Worm (Caenorhabditis elegans) whole organism, L2 larva: ENCODE data around the gene fipr-14.

Experiments
- C34F6.9 ChIP-seq: fragments of 150-350 bp; optimal IDR thresholded peaks from 2 replicates; lab custom pipeline; 2014; ENCODE audit warnings: missing biosample characterization, missing genetic modification characterization
- F13H6.1 ChIP-seq: sonication (generic microtip); optimal IDR thresholded peaks from 2 replicates; lab custom pipeline; 2016; ENCODE audit warnings: missing genetic modification characterization, missing compliant biosample characterization
- Y55F3AM.14 ChIP-seq: fragments of 200-800 bp; sonication (Bioruptor generic); optimal IDR thresholded peaks from 2 replicates; lab custom pipeline; 2018; ENCODE audit warnings: mild to moderate bottlenecking, missing genetic modification characterization, missing compliant biosample characterization
- ZK546.5 ChIP-seq: sonication (generic microtip); optimal IDR thresholded peaks from 2 replicates; lab custom pipeline; 2017; ENCODE audit warnings: missing biosample characterization, missing genetic modification characterization
- alr-1 ChIP-seq: fragments of 150-350 bp; optimal IDR thresholded peaks from 2 replicates; lab custom pipeline; 2014; ENCODE audit warnings: missing biosample characterization, missing genetic modification characterization
- aly-2 ChIP-seq: fragments of 150-350 bp; optimal IDR thresholded peaks from 2 replicates; lab custom pipeline; 2014; ENCODE audit warnings: missing biosample characterization, missing genetic modification characterization
- blmp-1 ChIP-seq: sonication (generic microtip); optimal IDR thresholded peaks from 2 replicates; lab custom pipeline; 2017; ENCODE audit warnings: missing genetic modification characterization, mild to moderate bottlenecking, missing compliant biosample characterization, antibody characterized with exemption, moderate library complexity; ENCODE audit not compliant: insufficient read depth
- ceh-16 ChIP-seq: fragments of 150-350 bp; optimal IDR thresholded peaks from 2 replicates; lab custom pipeline; 2014; ENCODE audit warnings: missing biosample characterization, missing genetic modification characterization
- crh-2 ChIP-seq: sonication (generic microtip); optimal IDR thresholded peaks from 2 replicates; lab custom pipeline; 2017; ENCODE audit warnings: missing biosample characterization, missing genetic modification characterization
- dmd-4 ChIP-seq: sonication (generic microtip); optimal IDR thresholded peaks from 2 replicates; lab custom pipeline; 2017; ENCODE audit warnings: missing biosample characterization, missing genetic modification characterization
- egl-27 ChIP-seq: sonication (generic microtip); optimal IDR thresholded peaks from 3 replicates; lab custom pipeline; 2017; ENCODE audit warnings: missing biosample characterization, missing genetic modification reagents, missing genetic modification characterization
- elt-1 ChIP-seq: fragments of 150-350 bp; optimal IDR thresholded peaks from 2 replicates; lab custom pipeline; 2014; ENCODE audit warnings: missing biosample characterization, missing genetic modification characterization
- elt-3 ChIP-seq: sonication (generic microtip); optimal IDR thresholded peaks from 2 replicates; lab custom pipeline; 2017; ENCODE audit warnings: missing biosample characterization, missing genetic modification characterization
- fos-1 ChIP-seq: fragments of 150-350 bp; optimal IDR thresholded peaks from 2 replicates; lab custom pipeline; 2014; ENCODE audit warnings: missing biosample characterization, missing genetic modification characterization
- gmeb-1 ChIP-seq: fragments of 150-350 bp; optimal IDR thresholded peaks from 2 replicates; lab custom pipeline; 2014; ENCODE audit warnings: missing biosample characterization, missing genetic modification characterization
- lin-11 ChIP-seq: fragments of 150-350 bp; sonication (generic microtip); optimal IDR thresholded peaks from 2 replicates; lab custom pipeline; 2014; ENCODE audit warnings: missing biosample characterization, missing genetic modification characterization, inconsistent platforms, mixed read lengths
- lin-39 ChIP-seq: fragments of 150-350 bp; optimal IDR thresholded peaks from 2 replicates; lab custom pipeline; 2014; ENCODE audit warnings: missing biosample characterization, missing genetic modification reagents, missing genetic modification characterization
- lsy-2 ChIP-seq, 2 experiments: fragments of 150-350 bp in 1 of 2; sonication (generic microtip) in 1 of 2; optimal IDR thresholded peaks; 2 replicates each; lab custom pipeline; 2014 to 2017; ENCODE audit warnings: missing biosample characterization in 2 of 2, missing genetic modification characterization in 2 of 2
- mbf-1 ChIP-seq: sonication (generic microtip); optimal IDR thresholded peaks from 2 replicates; lab custom pipeline; 2017; ENCODE audit warnings: missing biosample characterization, missing genetic modification characterization
- mdl-1 ChIP-seq, 2 experiments: fragments of 150-350 bp in 1 of 2; sonication (generic microtip) in 1 of 2; optimal IDR thresholded peaks; 2 replicates each; lab custom pipeline; 2017; ENCODE audit warnings: missing biosample characterization in 2 of 2, missing genetic modification characterization in 2 of 2
- nhr-10 ChIP-seq: sonication (generic microtip); optimal IDR thresholded peaks from 2 replicates; lab custom pipeline; 2017; ENCODE audit warnings: missing biosample characterization, missing genetic modification characterization
- nhr-11 ChIP-seq: fragments of 150-350 bp; optimal IDR thresholded peaks from 2 replicates; lab custom pipeline; 2014; ENCODE audit warnings: missing biosample characterization, missing genetic modification characterization
- nhr-12 ChIP-seq: fragments of 150-350 bp; optimal IDR thresholded peaks from 2 replicates; lab custom pipeline; 2014; ENCODE audit warnings: missing biosample characterization, missing genetic modification characterization
- nhr-21 ChIP-seq: fragments of 150-350 bp; optimal IDR thresholded peaks from 2 replicates; lab custom pipeline; 2014; ENCODE audit warnings: missing biosample characterization, missing genetic modification characterization
- nhr-237 ChIP-seq: fragments of 150-350 bp; optimal IDR thresholded peaks from 2 replicates; lab custom pipeline; 2014; ENCODE audit warnings: missing biosample characterization, missing genetic modification characterization
- nhr-25 ChIP-seq: fragments of 150-350 bp; sonication (generic microtip); optimal IDR thresholded peaks from 3 replicates; lab custom pipeline; 2014; ENCODE audit warnings: missing biosample characterization, missing genetic modification characterization
- peb-1 ChIP-seq: fragments of 150-350 bp; optimal IDR thresholded peaks from 2 replicates; lab custom pipeline; 2014; ENCODE audit warnings: missing biosample characterization, missing genetic modification characterization
- skn-1 ChIP-seq: sonication (generic microtip); optimal IDR thresholded peaks from 2 replicates; lab custom pipeline; 2017; ENCODE audit warnings: missing biosample characterization, missing genetic modification characterization
- sma-3 ChIP-seq: sonication (generic microtip); optimal IDR thresholded peaks from 2 replicates; lab custom pipeline; 2016; ENCODE audit warnings: missing genetic modification reagents, missing genetic modification characterization, missing compliant biosample characterization
- sma-9 ChIP-seq, 2 experiments: fragments of 150-350 bp in 1 of 2; sonication (generic microtip) in 1 of 2; optimal IDR thresholded peaks; 2 replicates each; lab custom pipeline; 2014 to 2016; ENCODE audit warnings: missing genetic modification characterization in 2 of 2, mild to moderate bottlenecking in 1 of 2, missing biosample characterization in 1 of 2, missing compliant biosample characterization in 1 of 2, missing genetic modification reagents in 1 of 2, moderate library complexity in 1 of 2
- snpc-4 ChIP-seq: fragments of 150-350 bp; optimal IDR thresholded peaks from 2 replicates; lab custom pipeline; 2014; ENCODE audit warnings: missing biosample characterization, missing genetic modification characterization
- unc-39 ChIP-seq: fragments of 150-350 bp; optimal IDR thresholded peaks from 2 replicates; lab custom pipeline; 2014; ENCODE audit warnings: missing biosample characterization, missing genetic modification characterization
- unc-55 ChIP-seq: fragments of 150-350 bp; sonication (generic microtip); optimal IDR thresholded peaks from 3 replicates; lab custom pipeline; 2014; ENCODE audit warnings: missing biosample characterization, missing genetic modification reagents, missing genetic modification characterization
- unc-62 ChIP-seq: fragments of 150-350 bp; optimal IDR thresholded peaks from 2 replicates; lab custom pipeline; 2014; ENCODE audit warnings: missing biosample characterization, missing genetic modification reagents, missing genetic modification characterization
- ztf-1 ChIP-seq: fragments of 200-800 bp; sonication (Bioruptor generic); conservative IDR thresholded peaks from 2 replicates; pipeline ENCODE4 v1.3.6; 2022; ENCODE audit warnings: missing genetic modification characterization, missing compliant biosample characterization
- ztf-11 ChIP-seq: sonication (generic microtip); optimal IDR thresholded peaks from 2 replicates; lab custom pipeline; 2017; ENCODE audit warnings: missing biosample characterization, missing genetic modification characterization
- ztf-4 ChIP-seq: fragments of 150-350 bp; optimal IDR thresholded peaks from 2 replicates; lab custom pipeline; 2014; ENCODE audit warnings: missing biosample characterization, missing genetic modification characterization

The fipr-14 gene

ce11 chrIV:10898160-10898559, 21.2 kb downstream of the fipr-14 start:
- no peak for TF ChIP-seq blmp-1 (tag; lab: Kevin White, UChicago)
- TF ChIP-seq aly-2 (tag; lab: Kevin White, UChicago) = no peak
- no peak for TF ChIP-seq mbf-1 (tag; lab: Kevin White, UChicago)
- TF ChIP-seq nhr-10 (tag; lab: Kevin White, UChicago) = no peak
- TF ChIP-seq snpc-4 (tag; lab: Kevin White, UChicago) = no peak
- no peak for TF ChIP-seq ztf-4 (tag; lab: Kevin White, UChicago)
- TF ChIP-seq unc-39 (tag; lab: Kevin White, UChicago) = no peak
- TF ChIP-seq egl-27 (tag; lab: Kevin White, UChicago) = no peak
- no peak for TF ChIP-seq ceh-16 (tag; lab: Kevin White, UChicago)
- TF ChIP-seq peb-1 (tag; lab: Kevin White, UChicago) = no peak
- no peak for TF ChIP-seq unc-55 (GFP tag; lab: Kevin White, UChicago)
- TF ChIP-seq nhr-237 (tag; lab: Kevin White, UChicago) = no peak
- no peak for TF ChIP-seq ztf-11 (tag; lab: Kevin White, UChicago)
- TF ChIP-seq lin-39 (tag; lab: Kevin White, UChicago) = no peak
- TF ChIP-seq nhr-25 (tag; lab: Kevin White, UChicago) = no peak
- no peak for TF ChIP-seq sma-9 (GFP tag; optimal IDR thresholded peaks at IDR 0.05; lab: Kevin White, UChicago)
- TF ChIP-seq sma-9 (tag; optimal IDR thresholded peaks at IDR 0.05; lab: Kevin White, UChicago) = no peak
- TF ChIP-seq skn-1 (tag; lab: Kevin White, UChicago) = no peak
- no peak for TF ChIP-seq gmeb-1 (tag; lab: Kevin White, UChicago)
- TF ChIP-seq nhr-12 (tag; lab: Kevin White, UChicago) = no peak
- no peak for TF ChIP-seq crh-2

ce11 chrIV:10899091-10899490, 22.1 kb downstream of the fipr-14 start, which contains the start of the genes F13E9.9 and F13E9.19:
Gene F13E9.9, minus strand, starts transcription at chrIV:10899191.
Gene F13E9.19, plus strand, starts transcription at chrIV:10899406.
- no peak for TF ChIP-seq F13H6.1
- no peak for TF ChIP-seq unc-39 (tag; lab: Kevin White, UChicago)
- no peak for TF ChIP-seq mdl-1 (tag; optimal IDR thresholded peaks at IDR 0.05; lab: Kevin White, UChicago)
- no peak for TF ChIP-seq ztf-11 (tag; lab: Kevin White, UChicago)
- TF ChIP-seq nhr-11 (tag; lab: Kevin White, UChicago) = no peak
- no peak for TF ChIP-seq lsy-2 (tag; optimal IDR thresholded peaks at IDR 0.05; lab: Kevin White, UChicago)
- TF ChIP-seq alr-1 (tag; lab: Kevin White, UChicago) = no peak
- TF ChIP-seq nhr-12 (tag; lab: Kevin White, UChicago) = no peak
- TF ChIP-seq ztf-4 (tag; lab: Kevin White, UChicago) = no peak
- TF ChIP-seq crh-2 = no peak
- TF ChIP-seq snpc-4 (tag; lab: Kevin White, UChicago) = no peak
- no peak for TF ChIP-seq ZK546.5

ce11 chrIV:10900083-10900482, 23.1 kb downstream of the fipr-14 start, which contains the start of gene srlf-30:
Gene srlf-30, plus strand, starts transcription at chrIV:10900383.
- no peak for TF ChIP-seq nhr-237 (tag; lab: Kevin White, UChicago)
- no peak for TF ChIP-seq sma-9 (GFP tag; optimal IDR thresholded peaks at IDR 0.05; lab: Kevin White, UChicago)
- no peak for TF ChIP-seq sma-9 (tag; optimal IDR thresholded peaks at IDR 0.05; lab: Kevin White, UChicago)
- TF ChIP-seq aly-2 (tag; lab: Kevin White, UChicago) = no peak
- TF ChIP-seq nhr-21 (tag; lab: Kevin White, UChicago) = no peak
- no peak for TF ChIP-seq sma-3 (GFP tag; lab: Kevin White, UChicago)
- no peak for TF ChIP-seq egl-27 (tag; lab: Kevin White, UChicago)
- no peak for TF ChIP-seq lsy-2 (tag; optimal IDR thresholded peaks at IDR 0.05; lab: Kevin White, UChicago)
- no peak for TF ChIP-seq crh-2
- no peak for TF ChIP-seq elt-3 (tag; lab: Kevin White, UChicago)
- TF ChIP-seq skn-1 (tag; lab: Kevin White, UChicago) = no peak
- no peak for TF ChIP-seq dmd-4 (tag; lab: Kevin White, UChicago)
- no peak for TF ChIP-seq nhr-11 (tag; lab: Kevin White, UChicago)
- no peak for TF ChIP-seq ztf-1 (GFP tag; lab: Robert Waterston, UW)
- TF ChIP-seq, all 48 proteins: peak for 0

- TF ChIP-seq ZK546.5 (no peak), unc-39 (tag; lab: Kevin White, UChicago) (no peak), mdl-1 (tag; optimal IDR thresholded peaks at IDR 0.05; lab: Kevin White, UChicago) (no peak), fos-1 (tag; lab: Kevin White, UChicago) (no peak), nhr-12 (tag; lab: Kevin White, UChicago) (no peak), elt-1 (tag; lab: Kevin White, UChicago) (no peak), F13H6.1 (no peak), Y55F3AM.14 (GFP tag; lab: Kevin White, UChicago) (no peak), nhr-237 (tag; lab: Kevin White, UChicago) (no peak), C34F6.9 (tag; lab: Kevin White, UChicago) (no peak), nhr-21 (tag; lab: Kevin White, UChicago) (no peak), dmd-4 (tag; lab: Kevin White, UChicago) (no peak), mbf-1 (tag; lab: Kevin White, UChicago) (no peak), unc-62 (GFP tag; lab: Kevin White, UChicago) (no peak), lin-39 (tag; lab: Kevin White, UChicago) (no peak), ztf-1 (GFP tag; lab: Robert Waterston, UW) (no peak), lin-11 (tag; lab: Kevin White, UChicago) (no peak), snpc-4 (tag; lab: Kevin White, UChicago) (no peak), peb-1 (tag; lab: Kevin White, UChicago) (no peak), nhr-25 (tag; lab: Kevin White, UChicago) (no peak)
Observed at ce11 chrIV:10902476-10902875, 25.5 kb downstream of the fipr-14 start.
